Worm (Caenorhabditis elegans) whole organism, early embryonic: Measurements from ENCODE around the gene F16B12.4.

Experiments used
- B0310.2 ChIP-seq: sonication (generic microtip); optimal IDR thresholded peaks from 2 replicates; lab custom pipeline; 2016; ENCODE audit warnings: mild to moderate bottlenecking, missing genetic modification characterization, missing compliant biosample characterization
- F13C5.2 ChIP-seq: sonication (generic microtip); optimal IDR thresholded peaks from 2 replicates; lab custom pipeline; 2017; ENCODE audit warnings: mild to moderate bottlenecking, missing genetic modification characterization, inconsistent platforms, missing compliant biosample characterization
- aly-1 ChIP-seq: sonication (generic microtip); optimal IDR thresholded peaks from 2 replicates; lab custom pipeline; 2016; ENCODE audit warnings: missing genetic modification characterization, missing compliant biosample characterization
- ama-1 ChIP-seq: fragments of 150-350 bp; optimal IDR thresholded peaks from 2 replicates; lab custom pipeline; 2014
- ceh-13 ChIP-seq: fragments of 200-800 bp; sonication (Bioruptor generic); optimal IDR thresholded peaks from 2 replicates; lab custom pipeline; 2018; ENCODE audit warnings: mild to moderate bottlenecking, missing genetic modification characterization, missing compliant biosample characterization
- ceh-36 ChIP-seq: sonication (generic microtip); optimal IDR thresholded peaks from 2 replicates; lab custom pipeline; 2016; ENCODE audit warnings: missing genetic modification characterization, inconsistent platforms, missing compliant biosample characterization
- ets-7 ChIP-seq: sonication (generic microtip); optimal IDR thresholded peaks from 2 replicates; lab custom pipeline; 2016; ENCODE audit warnings: missing genotype, missing genetic modification characterization, missing compliant biosample characterization
- flt-1 ChIP-seq: fragments of 200-800 bp; sonication (Bioruptor generic); IDR thresholded peaks from 2 replicates; pipeline ENCODE4 v1.3.6; 2022; ENCODE audit warnings: missing genetic modification characterization, missing compliant biosample characterization
- hmbx-1 ChIP-seq: sonication (generic microtip); optimal IDR thresholded peaks from 2 replicates; lab custom pipeline; 2016; ENCODE audit warnings: mild to moderate bottlenecking, missing genetic modification characterization, missing compliant biosample characterization
- hmg-4 ChIP-seq: fragments of 200-800 bp; sonication (Bioruptor generic); optimal IDR thresholded peaks from 2 replicates; lab custom pipeline; 2018; ENCODE audit warnings: mild to moderate bottlenecking, missing genetic modification characterization, missing compliant biosample characterization
- hnd-1 ChIP-seq: sonication (generic microtip); optimal IDR thresholded peaks from 2 replicates; lab custom pipeline; 2016; ENCODE audit warnings: missing genetic modification characterization, missing compliant biosample characterization
- pes-1 ChIP-seq: fragments of 200-800 bp; sonication (Bioruptor generic); IDR thresholded peaks from 2 replicates; pipeline ENCODE4 v1.3.6; 2022; ENCODE audit warnings: missing genetic modification reagents, missing genetic modification characterization, missing compliant biosample characterization
- scrt-1 ChIP-seq: fragments of 200-800 bp; sonication (Bioruptor generic); IDR thresholded peaks from 2 replicates; pipeline ENCODE4 v1.3.6; 2022; ENCODE audit warnings: missing genetic modification characterization, missing compliant biosample characterization
- sea-1 ChIP-seq: fragments of 200-800 bp; sonication (Bioruptor generic); conservative IDR thresholded peaks from 2 replicates; pipeline ENCODE4 v1.3.6; 2022; ENCODE audit warnings: missing genetic modification characterization, missing compliant biosample characterization
- tbx-11 ChIP-seq: fragments of 200-800 bp; sonication (Bioruptor generic); IDR thresholded peaks from 2 replicates; pipeline ENCODE4 v1.3.6; 2022; ENCODE audit warnings: missing genetic modification characterization, missing compliant biosample characterization
- tbx-37 ChIP-seq: fragments of 200-800 bp; sonication (Bioruptor generic); conservative IDR thresholded peaks from 2 replicates; pipeline ENCODE4 v1.3.6; 2022; ENCODE audit warnings: missing genetic modification reagents, missing genetic modification characterization, missing compliant biosample characterization
- tra-4 ChIP-seq: sonication (generic microtip); optimal IDR thresholded peaks from 2 replicates; lab custom pipeline; 2017; ENCODE audit warnings: missing genetic modification characterization, missing compliant biosample characterization

The F16B12.4 gene

ce11 chrX:14134883-14135282 lies 36.4 kb upstream of the F16B12.4 start:
- TF ChIP-seq flt-1 (GFP tag; lab: Robert Waterston, UW) (peak; percentile 11; the same call in 1 of the 2 replicates), scrt-1 (GFP tag; lab: Robert Waterston, UW) (no peak), sea-1 (peak; percentile 73; the same call in 1 of the 2 replicates), F13C5.2 (tag; lab: Kevin White, UChicago) (no peak), pes-1 (GFP tag; lab: Robert Waterston, UW) (peak; percentile 62), hnd-1 (tag; lab: Kevin White, UChicago) (no peak)

ce11 chrX:14134244-14134643 lies 35.8 kb upstream of the F16B12.4 start, which contains the start of gene F28H6.8:
F28H6.8 (minus strand) TSS chrX:14134344.
- TF ChIP-seq ceh-36 (tag; lab: Kevin White, UChicago) (no peak), scrt-1 (GFP tag; lab: Robert Waterston, UW) (no peak), ceh-13 (GFP tag; lab: Kevin White, UChicago) (no peak), hmg-4 (GFP tag; lab: Kevin White, UChicago) (no peak), ets-7 (tag; lab: Kevin White, UChicago) (no peak), pes-1 (GFP tag; lab: Robert Waterston, UW) (no peak), hnd-1 (tag; lab: Kevin White, UChicago) (no peak), tbx-37 (GFP tag; lab: Robert Waterston, UW) (no peak), flt-1 (GFP tag; lab: Robert Waterston, UW) (no peak), tra-4 (tag; lab: Kevin White, UChicago) (no peak), sea-1 (no peak), tbx-11 (GFP tag; lab: Robert Waterston, UW) (no peak), aly-1 (tag; lab: Kevin White, UChicago) (no peak)

- TF ChIP-seq tra-4 (tag; lab: Kevin White, UChicago) (no peak), hnd-1 (tag; lab: Kevin White, UChicago) (no peak), tbx-11 (GFP tag; lab: Robert Waterston, UW) (no peak), scrt-1 (GFP tag; lab: Robert Waterston, UW) (no peak), B0310.2 (tag; lab: Kevin White, UChicago) (no peak), flt-1 (GFP tag; lab: Robert Waterston, UW) (no peak), ets-7 (tag; lab: Kevin White, UChicago) (no peak), ama-1 (lab: Kevin White, UChicago) (no peak), hmg-4 (GFP tag; lab: Kevin White, UChicago) (no peak), hmbx-1 (tag; lab: Kevin White, UChicago) (no peak), pes-1 (GFP tag; lab: Robert Waterston, UW) (no peak), ceh-36 (tag; lab: Kevin White, UChicago) (no peak)
Observed at ce11 chrX:14132677-14133076, 34.2 kb upstream of the F16B12.4 start.

- TF ChIP-seq ceh-13 (GFP tag; lab: Kevin White, UChicago), result no peak
- TF ChIP-seq tbx-11 (GFP tag; lab: Robert Waterston, UW), result no peak
- no peak for TF ChIP-seq sea-1
- TF ChIP-seq pes-1 (GFP tag; lab: Robert Waterston, UW), result no peak
- no peak for TF ChIP-seq F13C5.2 (tag; lab: Kevin White, UChicago)
- no peak for TF ChIP-seq flt-1 (GFP tag; lab: Robert Waterston, UW)
- TF ChIP-seq hmbx-1 (tag; lab: Kevin White, UChicago), result no peak
- TF ChIP-seq aly-1 (tag; lab: Kevin White, UChicago), result no peak
- no peak for TF ChIP-seq tra-4 (tag; lab: Kevin White, UChicago)
- no peak for TF ChIP-seq ceh-36 (tag; lab: Kevin White, UChicago)
Observed at ce11 chrX:14131476-14131875, 33.0 kb upstream of the F16B12.4 start.

DNA sequence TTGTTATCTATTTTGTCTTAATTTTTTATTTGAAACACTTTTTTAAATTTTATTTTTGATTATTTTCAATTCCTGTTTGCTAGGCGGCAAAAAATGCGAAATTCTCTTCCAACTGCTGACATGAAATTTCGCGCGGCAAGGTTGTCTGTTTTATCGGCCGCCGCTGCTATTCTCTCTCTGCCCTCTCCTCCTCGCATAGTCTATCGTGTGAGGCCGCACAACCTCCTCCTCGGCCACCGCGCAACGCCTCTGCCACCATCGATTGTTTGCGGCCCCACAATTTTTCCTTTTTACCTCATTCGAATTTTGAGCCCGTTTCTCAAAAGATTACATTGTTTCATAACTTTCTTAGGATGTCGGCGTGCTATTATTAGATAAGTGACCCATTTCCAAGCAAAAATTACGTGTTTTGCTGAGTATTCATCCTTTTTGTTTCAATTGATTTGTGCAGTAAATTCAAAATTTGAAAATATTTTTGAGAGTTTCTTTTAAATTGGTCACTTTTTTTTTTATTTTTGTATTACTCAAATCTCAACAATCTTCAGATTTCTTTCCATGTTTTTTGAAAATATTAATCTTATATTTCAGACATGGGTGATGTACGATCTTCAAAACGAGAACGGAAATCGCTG lies 28.9 kb upstream of the F16B12.4 start, which contains the start of gene F28H6.4:
F28H6.4 (plus strand) TSS at position 582 of the 632 bp plus-strand sequence.
- TF ChIP-seq tbx-37 (GFP tag; lab: Robert Waterston, UW) (no peak), hmg-4 (GFP tag; lab: Kevin White, UChicago) (peak; percentile 62), tbx-11 (GFP tag; lab: Robert Waterston, UW) (no peak), ama-1 (lab: Kevin White, UChicago) (no peak), hmbx-1 (tag; lab: Kevin White, UChicago) (no peak), pes-1 (GFP tag; lab: Robert Waterston, UW) (no peak), tra-4 (tag; lab: Kevin White, UChicago) (no peak), sea-1 (no peak), ceh-36 (tag; lab: Kevin White, UChicago) (no peak), F13C5.2 (tag; lab: Kevin White, UChicago) (peak; percentile 30), scrt-1 (GFP tag; lab: Robert Waterston, UW) (no peak), ceh-13 (GFP tag; lab: Kevin White, UChicago) (no peak)

DNA sequence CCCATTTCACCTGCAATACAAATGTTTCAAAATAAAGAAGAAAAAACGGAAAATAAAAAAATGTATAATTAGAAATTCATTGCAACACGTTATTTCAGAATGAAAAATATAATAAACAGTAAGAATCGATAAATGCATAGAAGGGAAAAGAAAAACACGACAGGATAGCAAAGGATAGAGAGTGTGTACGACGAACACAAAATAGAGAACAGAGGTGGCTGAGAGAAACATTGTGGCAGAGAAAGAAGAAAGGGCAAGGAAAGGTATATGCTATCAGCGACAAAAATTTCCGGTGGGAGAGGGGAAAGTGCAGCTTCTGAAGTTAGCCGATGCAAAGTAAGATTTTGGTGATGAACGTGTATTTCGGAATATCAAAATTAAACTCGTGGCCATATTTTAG lies 27.4 kb upstream of the F16B12.4 start, which contains the start of gene F28H6.6:
F28H6.6 (minus strand) TSS at position 10 of the 400 bp plus-strand sequence.
- no peak for TF ChIP-seq flt-1 (GFP tag; lab: Robert Waterston, UW)
- TF ChIP-seq ama-1 (lab: Kevin White, UChicago), result no peak
- TF ChIP-seq scrt-1 (GFP tag; lab: Robert Waterston, UW), result no peak

DNA sequence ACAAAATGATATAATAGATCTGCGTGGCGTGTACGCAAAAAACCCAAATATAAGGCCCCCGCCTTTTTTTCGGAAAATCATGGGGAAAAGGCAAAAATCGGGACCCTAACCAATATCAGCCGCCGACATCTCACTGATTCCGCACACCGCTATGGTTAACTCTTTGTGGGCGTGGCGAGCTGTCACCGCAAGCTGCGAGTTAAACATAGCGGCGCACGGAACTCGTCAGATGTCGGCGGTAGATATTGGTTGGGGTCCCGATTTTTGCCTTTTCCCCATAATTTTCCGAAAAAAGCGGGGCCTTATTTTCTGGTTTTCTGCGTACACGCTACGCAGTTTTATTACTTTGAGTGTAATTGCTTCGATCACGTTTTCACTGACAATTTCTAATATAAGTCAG lies 20.3 kb upstream of the F16B12.4 start:
- no peak for TF ChIP-seq sea-1
- TF ChIP-seq hmg-4 (GFP tag; lab: Kevin White, UChicago), result no peak
- TF ChIP-seq aly-1 (tag; lab: Kevin White, UChicago), result no peak
- TF ChIP-seq tbx-37 (GFP tag; lab: Robert Waterston, UW), result no peak
- no peak for TF ChIP-seq hnd-1 (tag; lab: Kevin White, UChicago)
- TF ChIP-seq tbx-11 (GFP tag; lab: Robert Waterston, UW), result no peak
- no peak for TF ChIP-seq flt-1 (GFP tag; lab: Robert Waterston, UW)
- no peak for TF ChIP-seq ceh-13 (GFP tag; lab: Kevin White, UChicago)
- no peak for TF ChIP-seq ceh-36 (tag; lab: Kevin White, UChicago)
- no peak for TF ChIP-seq F13C5.2 (tag; lab: Kevin White, UChicago)
- no peak for TF ChIP-seq tra-4 (tag; lab: Kevin White, UChicago)
- no peak for TF ChIP-seq scrt-1 (GFP tag; lab: Robert Waterston, UW)
- no peak for TF ChIP-seq ama-1 (lab: Kevin White, UChicago)
- TF ChIP-seq pes-1 (GFP tag; lab: Robert Waterston, UW), result no peak
- no peak for TF ChIP-seq hmbx-1 (tag; lab: Kevin White, UChicago)
- no peak for TF ChIP-seq B0310.2 (tag; lab: Kevin White, UChicago)
- TF ChIP-seq ets-7 (tag; lab: Kevin White, UChicago), result no peak
